Worm (Caenorhabditis elegans): ENCODE data around the gene nono-1.

nono-1 gene

ce11 chrIII:5965839-5966463 lies 7.9 kb upstream of the nono-1 start, which contains the start of gene dct-6:
Gene dct-6 (plus strand): TSS chrIII:5966413.
- TF ChIP-seq nhr-80 (tag; optimal IDR thresholded peaks at IDR 0.05) (peak; percentile 41), madf-10 (tag; optimal IDR thresholded peaks at IDR 0.05) (no peak), tlf-1 (GFP tag; optimal IDR thresholded peaks at IDR 0.05) (no peak), F39B2.1 (GFP tag; IDR thresholded peaks at IDR 0.05) (no peak), rpc-1 (optimal IDR thresholded peaks at IDR 0.05) (no peak), rpc-1 (tag; optimal IDR thresholded peaks at IDR 0.05) (no peak), hsf-1 (GFP tag; IDR thresholded peaks at IDR 0.05) (no peak), ama-1 (optimal IDR thresholded peaks at IDR 0.05) (no peak), ama-1 (GFP tag; optimal IDR thresholded peaks at IDR 0.05) (no peak), sdz-38 (tag; optimal IDR thresholded peaks at IDR 0.05) (no peak)

ce11 chrIII:5965368-5965767 lies 7.3 kb upstream of the nono-1 start:
- no peak for TF ChIP-seq B0035.1 (tag; optimal IDR thresholded peaks at IDR 0.05)
- TF ChIP-seq mes-4 (tag; optimal IDR thresholded peaks at IDR 0.05) = no peak
- TF ChIP-seq nfya-2 (GFP tag; IDR thresholded peaks at IDR 0.05) = no peak
- TF ChIP-seq B0261.1 (tag; optimal IDR thresholded peaks at IDR 0.05) = no peak
- TF ChIP-seq cebp-2 (GFP tag; IDR thresholded peaks at IDR 0.05) = no peak
- TF ChIP-seq ztf-6 (GFP tag; IDR thresholded peaks at IDR 0.05) = no peak
- TF ChIP-seq ztf-22 (GFP tag; optimal IDR thresholded peaks at IDR 0.05) = no peak
- TF ChIP-seq mxl-1 (tag; optimal IDR thresholded peaks at IDR 0.05) = no peak
- no peak for TF ChIP-seq snpc-4 (GFP tag; optimal IDR thresholded peaks at IDR 0.05)
- no peak for TF ChIP-seq snpc-4 (tag; optimal IDR thresholded peaks at IDR 0.05)
- TF ChIP-seq Y53G8AR.9 (GFP tag; conservative IDR thresholded peaks at IDR 0.05) = no peak
- no peak for TF ChIP-seq egl-18 (GFP tag; IDR thresholded peaks at IDR 0.05)
- no peak for TF ChIP-seq die-1 (tag; optimal IDR thresholded peaks at IDR 0.05)
- no peak for TF ChIP-seq F22D6.2 (tag; optimal IDR thresholded peaks at IDR 0.05)
- no peak for TF ChIP-seq snpc-1.1 (tag; optimal IDR thresholded peaks at IDR 0.05; ENCODE audit: insufficient read depth)
- no peak for TF ChIP-seq hlh-26 (GFP tag; conservative IDR thresholded peaks at IDR 0.05)
- no peak for TF ChIP-seq ama-1 (optimal IDR thresholded peaks at IDR 0.05)
- TF ChIP-seq ama-1 (GFP tag; optimal IDR thresholded peaks at IDR 0.05) = no peak
- no peak for TF ChIP-seq lin-35 (GFP tag; optimal IDR thresholded peaks at IDR 0.05)
- TF ChIP-seq athp-1 (tag; optimal IDR thresholded peaks at IDR 0.05) = no peak

DNA sequence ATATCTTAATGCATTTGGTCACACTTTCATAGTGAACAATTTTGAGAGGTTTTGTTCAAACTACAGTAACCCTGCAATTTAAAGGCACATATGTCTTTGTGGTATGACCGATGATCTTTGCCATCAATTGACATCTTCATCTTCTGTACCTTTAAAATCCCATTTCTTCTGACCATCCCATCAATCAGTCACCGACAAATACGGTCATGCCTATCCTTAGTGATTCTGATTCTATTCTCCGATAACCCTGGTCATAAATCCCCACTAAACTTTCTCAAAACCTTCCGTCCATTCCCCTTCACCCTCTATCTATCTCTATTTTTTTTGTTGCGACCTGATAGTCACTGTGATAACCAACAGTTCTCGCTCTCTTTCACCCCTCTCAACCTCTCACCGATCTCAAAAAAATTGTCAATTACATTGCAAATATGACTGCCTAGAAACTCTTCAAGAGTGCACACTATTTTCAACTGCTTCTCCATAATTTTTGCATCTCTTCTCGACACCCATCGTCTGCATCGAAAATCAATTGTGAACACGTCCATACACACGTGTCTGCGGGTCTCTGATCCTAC lies 6.1 kb upstream of the nono-1 start:
- no peak for TF ChIP-seq efl-1 (GFP tag; optimal IDR thresholded peaks at IDR 0.05)
- peak; percentile 79 for TF ChIP-seq nhr-80 (tag; optimal IDR thresholded peaks at IDR 0.05)
- no peak for TF ChIP-seq hsf-1 (GFP tag; IDR thresholded peaks at IDR 0.05)
- TF ChIP-seq Y79H2A.3 (GFP tag; conservative IDR thresholded peaks at IDR 0.05) = no peak
- TF ChIP-seq hmg-1.2 (GFP tag; IDR thresholded peaks at IDR 0.05) = peak; percentile 28; the same call in 1 of the 2 replicates
- no peak for TF ChIP-seq ama-1 (optimal IDR thresholded peaks at IDR 0.05)
- TF ChIP-seq ama-1 (GFP tag; optimal IDR thresholded peaks at IDR 0.05) = no peak
- TF ChIP-seq him-1 (tag; optimal IDR thresholded peaks at IDR 0.05) = no peak

- TF ChIP-seq nfyb-1 (GFP tag; IDR thresholded peaks at IDR 0.05) (no peak), T07F8.4 (tag; optimal IDR thresholded peaks at IDR 0.05) (no peak), Y56A3A.18 (GFP tag; IDR thresholded peaks at IDR 0.05) (no peak), akir-1 (GFP tag; optimal IDR thresholded peaks at IDR 0.05) (no peak)
These were observed 3.5 kb upstream of the nono-1 start for ce11 chrIII:5961560-5961959.
